Worm (Caenorhabditis elegans) whole organism, young adult: ENCODE measurements around the gene F58A4.2.

Experiments
- F10E7.11 ChIP-seq: sonication (generic microtip); optimal IDR thresholded peaks from 2 replicates; lab custom pipeline; 2017; ENCODE audit warnings: mild to moderate bottlenecking, missing genetic modification characterization, moderate library complexity, missing compliant biosample characterization
- Y53G8AR.9 ChIP-seq: fragments of 200-800 bp; sonication (Bioruptor generic); conservative IDR thresholded peaks from 2 replicates; pipeline ENCODE4 v1.3.6; 2022; ENCODE audit warnings: missing genetic modification reagents, missing genetic modification characterization, missing compliant biosample characterization
- Y95B8A.8 ChIP-seq: fragments of 200-800 bp; sonication (Bioruptor generic); IDR thresholded peaks from 2 replicates; pipeline ENCODE4 v1.3.6; 2022; ENCODE audit warnings: missing genetic modification reagents, missing genetic modification characterization, missing compliant biosample characterization
- ama-1 ChIP-seq, 3 experiments: fragments of 150-350 bp in 1 of 3; sonication (generic microtip) in 2 of 3; optimal IDR thresholded peaks; 2 replicates each; lab custom pipeline; 2014 to 2018; ENCODE audit warnings: missing biosample characterization in 2 of 3, missing genetic modification characterization in 2 of 3, missing genetic modification reagents in 2 of 3
- bed-1 ChIP-seq: fragments of 200-800 bp; sonication (Bioruptor generic); IDR thresholded peaks from 2 replicates; pipeline ENCODE4 v1.3.6; 2022; ENCODE audit warnings: missing genetic modification reagents, missing genetic modification characterization, missing compliant biosample characterization
- die-1 ChIP-seq: sonication (generic microtip); optimal IDR thresholded peaks from 2 replicates; lab custom pipeline; 2016; ENCODE audit warnings: missing genotype, mild to moderate bottlenecking, missing genetic modification characterization, missing compliant biosample characterization
- hmg-20 ChIP-seq: fragments of 200-800 bp; sonication (Bioruptor generic); IDR thresholded peaks from 2 replicates; pipeline ENCODE4 v1.3.6; 2022; ENCODE audit warnings: missing genetic modification reagents, missing genetic modification characterization, missing compliant biosample characterization
- madf-10 ChIP-seq: sonication (generic microtip); optimal IDR thresholded peaks from 2 replicates; lab custom pipeline; 2016; ENCODE audit warnings: mild to moderate bottlenecking, missing genetic modification characterization, missing compliant biosample characterization
- pbrm-1 ChIP-seq: fragments of 200-800 bp; sonication (Bioruptor generic); IDR thresholded peaks from 2 replicates; pipeline ENCODE4 v1.3.6; 2022; ENCODE audit warnings: missing genetic modification reagents, missing genetic modification characterization, missing compliant biosample characterization
- tbx-9 ChIP-seq: sonication (generic microtip); optimal IDR thresholded peaks from 2 replicates; lab custom pipeline; 2016; ENCODE audit warnings: borderline replicate concordance, missing genetic modification characterization, inconsistent platforms, missing compliant biosample characterization
- unc-130 ChIP-seq: sonication (generic microtip); optimal IDR thresholded peaks from 2 replicates; lab custom pipeline; 2016; ENCODE audit warnings: missing genetic modification reagents, missing genetic modification characterization, missing compliant biosample characterization
- unc-62 ChIP-seq: fragments of 150-350 bp; optimal IDR thresholded peaks from 2 replicates; lab custom pipeline; 2014; ENCODE audit warnings: missing biosample characterization, missing genetic modification reagents, missing genetic modification characterization

DNA sequence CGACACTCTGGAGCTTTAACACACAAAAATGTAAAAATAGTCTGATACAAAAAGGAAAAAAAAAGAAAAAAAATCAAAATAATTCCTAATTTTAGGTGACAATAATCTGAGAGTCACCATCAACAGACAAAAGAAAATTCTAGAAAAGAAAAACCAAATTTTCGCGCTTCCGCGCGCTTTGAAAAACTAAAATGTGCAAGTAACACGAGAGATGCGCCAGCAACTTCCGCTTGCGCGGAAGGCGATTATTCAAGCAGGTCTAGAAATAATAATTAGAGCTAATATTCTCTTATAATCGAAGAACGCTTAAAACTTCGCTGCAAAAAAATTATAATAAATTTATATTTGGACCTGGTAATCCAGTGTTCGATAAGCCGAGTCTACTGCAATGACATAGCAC lies 16.4 kb upstream of the F58A4.2 start:
- no peak for TF ChIP-seq ama-1 (optimal IDR thresholded peaks at IDR 0.05; lab: Kevin White, UChicago)
- TF ChIP-seq ama-1 (GFP tag; optimal IDR thresholded peaks at IDR 0.05; lab: Kevin White, UChicago), result peak in 1 of 2 experiments; percentile 42
- peak; percentile 95 for TF ChIP-seq unc-130 (GFP tag; lab: Kevin White, UChicago)
- no peak for TF ChIP-seq unc-62 (GFP tag; lab: Kevin White, UChicago)
- no peak for TF ChIP-seq F10E7.11 (tag; lab: Kevin White, UChicago)
- TF ChIP-seq Y53G8AR.9, result peak; percentile 98
- TF ChIP-seq Y95B8A.8, result peak; percentile 99
- peak; percentile 86 for TF ChIP-seq hmg-20 (GFP tag; lab: Robert Waterston, UW)
- TF ChIP-seq pbrm-1, result peak; percentile 94
- TF ChIP-seq bed-1 (GFP tag; lab: Robert Waterston, UW), result 0 out of 2 replicates have a peak, but pooled peaks have one; percentile 25
- TF ChIP-seq madf-10 (tag; lab: Kevin White, UChicago), result no peak
- no peak for TF ChIP-seq tbx-9 (tag; lab: Kevin White, UChicago)
- TF ChIP-seq die-1 (tag; lab: Kevin White, UChicago), result peak; percentile 16
